Worm (Caenorhabditis elegans) whole organism, L4 larva: ENCODE measurements around the gene C54D10.9.

Experiments used
- D1046.2 ChIP-seq: fragments of 200-800 bp; sonication (Bioruptor generic); IDR thresholded peaks from 2 replicates; pipeline ENCODE4 v1.3.6; 2022; ENCODE audit warnings: missing genetic modification characterization, missing compliant biosample characterization
- F26F4.8 ChIP-seq: fragments of 200-800 bp; sonication (Bioruptor generic); conservative IDR thresholded peaks from 2 replicates; pipeline ENCODE4 v1.3.6; 2022; ENCODE audit warnings: missing genetic modification characterization, missing compliant biosample characterization
- F37D6.2 ChIP-seq: sonication (generic microtip); optimal IDR thresholded peaks from 2 replicates; lab custom pipeline; 2016; ENCODE audit warnings: mild to moderate bottlenecking, missing genetic modification characterization, missing compliant biosample characterization
- R02D3.7 ChIP-seq: fragments of 150-350 bp; sonication (generic microtip); optimal IDR thresholded peaks from 3 replicates; lab custom pipeline; 2014; ENCODE audit warnings: missing biosample characterization, missing genetic modification characterization
- T20F7.1 ChIP-seq: fragments of 200-800 bp; sonication (Bioruptor generic); optimal IDR thresholded peaks from 2 replicates; lab custom pipeline; 2018; ENCODE audit warnings: mild to moderate bottlenecking, missing genetic modification characterization, missing compliant biosample characterization
- Y5F2A.4 ChIP-seq: fragments of 200-800 bp; sonication (Bioruptor generic); optimal IDR thresholded peaks from 2 replicates; lab custom pipeline; 2018; ENCODE audit warnings: mild to moderate bottlenecking, missing genetic modification characterization, missing compliant biosample characterization
- ZK337.2 ChIP-seq: fragments of 200-800 bp; sonication (Bioruptor generic); IDR thresholded peaks from 2 replicates; pipeline ENCODE4 v1.3.6; 2022; ENCODE audit warnings: missing genetic modification reagents, missing genetic modification characterization, missing compliant biosample characterization
- ama-1 ChIP-seq: fragments of 150-350 bp; optimal IDR thresholded peaks from 2 replicates; lab custom pipeline; 2014; ENCODE audit warnings: inconsistent platforms, mixed read lengths
- arid-1 ChIP-seq: fragments of 200-800 bp; sonication (Bioruptor generic); conservative IDR thresholded peaks from 2 replicates; pipeline ENCODE4 v1.3.6; 2022; ENCODE audit warnings: missing genetic modification reagents, missing genetic modification characterization, missing compliant biosample characterization
- attf-4 ChIP-seq: sonication (generic microtip); optimal IDR thresholded peaks from 3 replicates; lab custom pipeline; 2017; ENCODE audit warnings: missing biosample characterization, missing genetic modification characterization
- ceh-20 ChIP-seq: fragments of 200-800 bp; sonication (Bioruptor generic); IDR thresholded peaks from 2 replicates; pipeline ENCODE4 v1.3.6; 2022; ENCODE audit warnings: missing genetic modification reagents, missing genetic modification characterization, missing compliant biosample characterization
- ceh-28 ChIP-seq: fragments of 150-350 bp; optimal IDR thresholded peaks from 2 replicates; lab custom pipeline; 2014; ENCODE audit warnings: missing biosample characterization, missing genetic modification reagents, missing genetic modification characterization
- ceh-32 ChIP-seq: sonication (generic microtip); optimal IDR thresholded peaks from 2 replicates; lab custom pipeline; 2016; ENCODE audit warnings: mild to moderate bottlenecking, missing genetic modification characterization, missing compliant biosample characterization; ENCODE audit not compliant: poor library complexity
- ceh-44 ChIP-seq: fragments of 200-800 bp; sonication (Bioruptor generic); IDR thresholded peaks from 2 replicates; pipeline ENCODE4 v1.3.6; 2022; ENCODE audit warnings: missing genetic modification reagents, missing genetic modification characterization, missing compliant biosample characterization
- ceh-82 ChIP-seq: sonication (generic microtip); optimal IDR thresholded peaks from 2 replicates; lab custom pipeline; 2017; ENCODE audit warnings: missing biosample characterization, missing genetic modification characterization
- ctbp-1 ChIP-seq: fragments of 200-800 bp; sonication (Bioruptor generic); IDR thresholded peaks from 2 replicates; pipeline ENCODE4 v1.3.6; 2022; ENCODE audit warnings: missing genetic modification reagents, missing genetic modification characterization, missing compliant biosample characterization
- daf-16 ChIP-seq, 3 experiments: sonication (generic microtip); optimal IDR thresholded peaks; 2 replicates each; lab custom pipeline; 2016 to 2017; ENCODE audit warnings: missing genetic modification characterization in 3 of 3, missing genetic modification reagents in 3 of 3, mild to moderate bottlenecking in 2 of 3, missing compliant biosample characterization in 2 of 3, missing biosample characterization in 1 of 3, moderate library complexity in 1 of 3
- dmd-8 ChIP-seq: fragments of 200-800 bp; sonication (Bioruptor generic); IDR thresholded peaks from 2 replicates; pipeline ENCODE4 v1.3.6; 2022; ENCODE audit warnings: missing genetic modification characterization, missing compliant biosample characterization
- dmd-9 ChIP-seq: fragments of 200-800 bp; sonication (Bioruptor generic); IDR thresholded peaks from 2 replicates; pipeline ENCODE4 v1.3.6; 2022; ENCODE audit warnings: missing genetic modification reagents, missing genetic modification characterization, missing compliant biosample characterization
- egl-27 ChIP-seq: sonication (generic microtip); optimal IDR thresholded peaks from 3 replicates; lab custom pipeline; 2017; ENCODE audit warnings: missing biosample characterization, missing genetic modification reagents, missing genetic modification characterization
- fkh-10 ChIP-seq: fragments of 150-350 bp; optimal IDR thresholded peaks from 2 replicates; lab custom pipeline; 2014; ENCODE audit warnings: missing biosample characterization, missing genetic modification reagents, missing genetic modification characterization
- fos-1 ChIP-seq: fragments of 150-350 bp; optimal IDR thresholded peaks from 2 replicates; lab custom pipeline; 2014; ENCODE audit warnings: missing biosample characterization, missing genetic modification characterization
- gei-8 ChIP-seq: fragments of 200-800 bp; sonication (Bioruptor generic); optimal IDR thresholded peaks from 2 replicates; lab custom pipeline; 2018; ENCODE audit warnings: mild to moderate bottlenecking, missing genetic modification characterization, missing compliant biosample characterization
- hif-1 ChIP-seq, 2 experiments: sonication (generic microtip); optimal IDR thresholded peaks; 2 replicates each; lab custom pipeline; 2016 to 2017; ENCODE audit warnings: missing compliant biosample characterization in 2 of 2, missing genetic modification characterization in 2 of 2, missing genetic modification reagents in 2 of 2, missing genotype in 2 of 2, mild to moderate bottlenecking in 1 of 2
- hlh-30 ChIP-seq: sonication (generic microtip); optimal IDR thresholded peaks from 2 replicates; lab custom pipeline; 2017; ENCODE audit warnings: antibody characterized with exemption, mild to moderate bottlenecking, missing genetic modification characterization, missing compliant biosample characterization; ENCODE audit not compliant: insufficient read depth
- jun-1 ChIP-seq: fragments of 150-350 bp; optimal IDR thresholded peaks from 2 replicates; lab custom pipeline; 2014; ENCODE audit warnings: missing biosample characterization, missing genetic modification reagents, missing genetic modification characterization
- lin-29 ChIP-seq: fragments of 200-800 bp; sonication (Bioruptor generic); IDR thresholded peaks from 2 replicates; pipeline ENCODE4 v1.3.6; 2022; ENCODE audit warnings: missing genetic modification reagents, missing genetic modification characterization, missing compliant biosample characterization
- madf-5 ChIP-seq, 2 experiments: fragments of 200-800 bp; sonication (Bioruptor generic); IDR thresholded peaks; 2 replicates each; pipeline ENCODE4 v1.3.6; 2022; ENCODE audit warnings: missing compliant biosample characterization in 2 of 2, missing genetic modification characterization in 2 of 2
- mep-1 ChIP-seq: fragments of 150-350 bp; sonication (generic microtip); optimal IDR thresholded peaks from 3 replicates; lab custom pipeline; 2014; ENCODE audit warnings: missing biosample characterization, missing genetic modification characterization
- mes-2 ChIP-seq: sonication (generic microtip); optimal IDR thresholded peaks from 2 replicates; lab custom pipeline; 2016; ENCODE audit warnings: missing genotype, mild to moderate bottlenecking, missing genetic modification characterization, missing compliant biosample characterization; ENCODE audit not compliant: poor library complexity, severe bottlenecking
- nhr-10 ChIP-seq: fragments of 150-350 bp; optimal IDR thresholded peaks from 2 replicates; lab custom pipeline; 2014; ENCODE audit warnings: missing biosample characterization, missing genetic modification characterization
- nhr-102 ChIP-seq: sonication (generic microtip); optimal IDR thresholded peaks from 2 replicates; lab custom pipeline; 2016; ENCODE audit warnings: mild to moderate bottlenecking, missing genetic modification characterization, moderate library complexity, missing compliant biosample characterization
- nhr-237 ChIP-seq: sonication (generic microtip); optimal IDR thresholded peaks from 2 replicates; lab custom pipeline; 2017; ENCODE audit warnings: missing biosample characterization, missing genetic modification characterization
- nhr-25 ChIP-seq: sonication (generic microtip); optimal IDR thresholded peaks from 2 replicates; lab custom pipeline; 2017; ENCODE audit warnings: missing genetic modification characterization, mild to moderate bottlenecking, missing compliant biosample characterization, antibody characterized with exemption, moderate library complexity, borderline replicate concordance; ENCODE audit not compliant: insufficient read depth
- nhr-28 ChIP-seq: fragments of 150-350 bp; optimal IDR thresholded peaks from 2 replicates; lab custom pipeline; 2014; ENCODE audit warnings: missing biosample characterization, missing genetic modification characterization
- nhr-41 ChIP-seq: fragments of 200-800 bp; sonication (Bioruptor generic); IDR thresholded peaks from 2 replicates; pipeline ENCODE4 v1.3.6; 2022; ENCODE audit warnings: missing genetic modification reagents, missing genetic modification characterization, missing compliant biosample characterization
- nhr-48 ChIP-seq: sonication (generic microtip); optimal IDR thresholded peaks from 2 replicates; lab custom pipeline; 2016; ENCODE audit warnings: mild to moderate bottlenecking, missing genetic modification characterization, missing compliant biosample characterization
- nhr-6 ChIP-seq: fragments of 150-350 bp; optimal IDR thresholded peaks from 2 replicates; lab custom pipeline; 2014; ENCODE audit warnings: missing biosample characterization, missing genetic modification characterization
- nhr-76 ChIP-seq: fragments of 150-350 bp; optimal IDR thresholded peaks from 2 replicates; lab custom pipeline; 2014; ENCODE audit warnings: missing biosample characterization, missing genetic modification characterization
- pha-4 ChIP-seq, 2 experiments: fragments of 150-350 bp in 1 of 2; fragments of 200-800 bp in 1 of 2; sonication (Bioruptor generic) in 1 of 2; IDR thresholded peaks in 1 of 2; optimal IDR thresholded peaks in 1 of 2; 2 replicates each; pipeline versions ENCODE4 v1.3.6 to Lab custom; 2014 to 2022; ENCODE audit warnings: missing genetic modification characterization in 2 of 2, missing genetic modification reagents in 2 of 2, missing biosample characterization in 1 of 2, missing compliant biosample characterization in 1 of 2
- php-3 ChIP-seq: fragments of 200-800 bp; sonication (Bioruptor generic); IDR thresholded peaks from 2 replicates; pipeline ENCODE4 v1.3.6; 2022; ENCODE audit warnings: missing genetic modification reagents, missing genetic modification characterization, missing compliant biosample characterization
- set-16 ChIP-seq: fragments of 200-800 bp; sonication (Bioruptor generic); IDR thresholded peaks from 2 replicates; pipeline ENCODE4 v1.3.6; 2022; ENCODE audit warnings: missing genetic modification reagents, missing genetic modification characterization, missing compliant biosample characterization
- snpc-4 ChIP-seq: fragments of 150-350 bp; optimal IDR thresholded peaks from 2 replicates; lab custom pipeline; 2014; ENCODE audit warnings: missing biosample characterization, missing genetic modification characterization
- tra-1 ChIP-seq: fragments of 200-800 bp; sonication (Bioruptor generic); IDR thresholded peaks from 2 replicates; pipeline ENCODE4 v1.3.6; 2022; ENCODE audit warnings: missing genetic modification reagents, missing genetic modification characterization, missing compliant biosample characterization
- unc-62 ChIP-seq, 3 experiments: fragments of 150-350 bp in 1 of 3; sonication (generic microtip); optimal IDR thresholded peaks in 2 of 3; peaks in 1 of 3; 1 replicate in 1 of 3; 2 replicates in 2 of 3; lab custom pipeline; 2014 to 2017; ENCODE audit warnings: missing biosample characterization in 3 of 3, missing genetic modification characterization in 3 of 3, missing genetic modification reagents in 3 of 3, missing genotype in 1 of 3
- vab-7 ChIP-seq: fragments of 200-800 bp; sonication (Bioruptor generic); IDR thresholded peaks from 2 replicates; pipeline ENCODE4 v1.3.6; 2022; ENCODE audit warnings: missing genetic modification reagents, missing genetic modification characterization, missing compliant biosample characterization
- zag-1 ChIP-seq: fragments of 150-350 bp; optimal IDR thresholded peaks from 2 replicates; lab custom pipeline; 2014; ENCODE audit warnings: missing biosample characterization, missing genetic modification characterization
- zfp-3 ChIP-seq: fragments of 200-800 bp; sonication (Bioruptor generic); conservative IDR thresholded peaks from 2 replicates; pipeline ENCODE4 v1.3.6; 2022; ENCODE audit warnings: missing genetic modification reagents, missing genetic modification characterization, missing compliant biosample characterization
- zip-11 ChIP-seq: fragments of 200-800 bp; sonication (Bioruptor generic); IDR thresholded peaks from 2 replicates; pipeline ENCODE4 v1.3.6; 2022; ENCODE audit warnings: missing genetic modification characterization, missing compliant biosample characterization

Gene C54D10.9

DNA sequence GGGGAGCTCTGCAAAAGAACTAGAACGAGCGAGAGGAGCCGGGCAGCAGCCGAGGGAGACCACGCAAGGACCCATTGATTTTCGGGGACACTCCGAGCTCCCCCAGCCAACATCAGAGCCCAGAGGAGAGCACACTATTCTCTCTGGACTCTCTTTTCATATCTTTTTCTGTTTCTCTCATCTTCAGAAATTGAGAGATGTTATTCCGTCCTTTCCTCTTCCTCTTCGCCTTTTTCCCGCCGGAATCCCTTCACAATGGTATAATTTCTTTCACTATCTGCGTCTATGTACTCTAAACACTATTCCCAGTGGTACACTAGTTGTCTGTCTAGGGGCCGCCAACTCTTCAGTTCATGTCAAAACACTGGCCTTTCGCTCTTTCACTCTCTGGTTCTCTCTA, 18.4 kb downstream of the C54D10.9 start (continued):
- TF ChIP-seq dmd-8: 0 out of 2 replicates have a peak, but pooled peaks have one; percentile 36
- TF ChIP-seq fkh-10: peak; percentile 94
- TF ChIP-seq ceh-82 (tag; lab: Kevin White, UChicago): no peak
- no peak for TF ChIP-seq fos-1 (tag; lab: Kevin White, UChicago)
- TF ChIP-seq F26F4.8 (GFP tag; lab: Robert Waterston, UW): no peak
- no peak for TF ChIP-seq snpc-4 (tag; lab: Kevin White, UChicago)
- TF ChIP-seq F37D6.2 (tag; lab: Kevin White, UChicago): peak; percentile 67
- peak; percentile 39 for TF ChIP-seq mes-2
- TF ChIP-seq pha-4 (GFP tag; IDR thresholded peaks at IDR 0.05; lab: Robert Waterston, UW): peak; percentile 36; the same call in 1 of the 2 replicates
- TF ChIP-seq pha-4 (tag; optimal IDR thresholded peaks at IDR 0.05; lab: Kevin White, UChicago): no peak
- TF ChIP-seq vab-7 (GFP tag; lab: Robert Waterston, UW): 0 out of 2 replicates have a peak, but pooled peaks have one; percentile 38
- TF ChIP-seq nhr-41 (GFP tag; lab: Robert Waterston, UW): no peak
- TF ChIP-seq ceh-20: peak; percentile 85
- TF ChIP-seq jun-1 (tag; lab: Kevin White, UChicago): no peak
- TF ChIP-seq T20F7.1 (GFP tag; lab: Kevin White, UChicago): peak; percentile 34
- no peak for TF ChIP-seq nhr-10
- TF ChIP-seq nhr-237 (tag; lab: Kevin White, UChicago): no peak
- no peak for TF ChIP-seq lin-29 (GFP tag; lab: Robert Waterston, UW)
- TF ChIP-seq madf-5 (GFP tag; IDR thresholded peaks at IDR 0.05; lab: Robert Waterston, UW): no peak
- TF ChIP-seq ceh-28 (tag; lab: Kevin White, UChicago): peak; percentile 31
- no peak for TF ChIP-seq ZK337.2 (GFP tag; lab: Robert Waterston, UW)
- TF ChIP-seq zfp-3 (GFP tag; lab: Robert Waterston, UW): no peak
- TF ChIP-seq php-3: no peak
- TF ChIP-seq ama-1 (lab: Kevin White, UChicago): no peak
- TF ChIP-seq dmd-9 (GFP tag; lab: Robert Waterston, UW): no peak
- peak; percentile 50 for TF ChIP-seq nhr-6 (tag; lab: Kevin White, UChicago)
- TF ChIP-seq ctbp-1 (GFP tag; lab: Robert Waterston, UW): peak; percentile 96
- no peak for TF ChIP-seq zip-11 (GFP tag; lab: Robert Waterston, UW)
- peak; percentile 46 for TF ChIP-seq nhr-48 (tag; lab: Kevin White, UChicago)
- no peak for TF ChIP-seq D1046.2 (GFP tag; lab: Robert Waterston, UW)
- no peak for TF ChIP-seq gei-8 (GFP tag; lab: Kevin White, UChicago)
- TF ChIP-seq hlh-30 (tag; lab: Kevin White, UChicago): peak; percentile 37
- peak; percentile 95 for TF ChIP-seq set-16
- TF ChIP-seq nhr-28 (tag; lab: Kevin White, UChicago): peak; percentile 42
- peak in 1 of 2 experiments; percentile 61 for TF ChIP-seq hif-1 (tag; optimal IDR thresholded peaks at IDR 0.05; lab: Kevin White, UChicago)
- peak; percentile 40 for TF ChIP-seq ceh-32 (tag; lab: Kevin White, UChicago)
- peak; percentile 14 for TF ChIP-seq zag-1
- TF ChIP-seq nhr-102 (tag; lab: Kevin White, UChicago): no peak
- no peak for TF ChIP-seq tra-1 (GFP tag; lab: Robert Waterston, UW)
- no peak for TF ChIP-seq egl-27 (tag; lab: Kevin White, UChicago)
- no peak for TF ChIP-seq nhr-25
- no peak for TF ChIP-seq attf-4
- TF ChIP-seq R02D3.7 (tag; lab: Kevin White, UChicago): no peak
- peak in 1 of 2 experiments; percentile 83 for TF ChIP-seq daf-16 (GFP tag; optimal IDR thresholded peaks at IDR 0.05; lab: Kevin White, UChicago)
- TF ChIP-seq daf-16 (tag; optimal IDR thresholded peaks at IDR 0.05; lab: Kevin White, UChicago): no peak
- no peak for TF ChIP-seq ceh-44 (GFP tag; lab: Robert Waterston, UW)
- TF ChIP-seq Y5F2A.4 (GFP tag; lab: Kevin White, UChicago): no peak
- TF ChIP-seq arid-1 (GFP tag; lab: Robert Waterston, UW): no peak
- peak in 1 of 2 experiments; percentile 50 for TF ChIP-seq unc-62 (GFP tag; optimal IDR thresholded peaks at IDR 0.05 in 1 of 2; lab: Kevin White, UChicago)
- no peak for TF ChIP-seq unc-62 (tag; optimal IDR thresholded peaks at IDR 0.05; lab: Kevin White, UChicago)
- TF ChIP-seq mep-1 (tag; lab: Kevin White, UChicago): peak; percentile 76
- no peak for TF ChIP-seq nhr-76 (tag; lab: Kevin White, UChicago)
